Worm (Caenorhabditis elegans): ENCODE results near the gene K08E7.8.

The K08E7.8 gene

DNA sequence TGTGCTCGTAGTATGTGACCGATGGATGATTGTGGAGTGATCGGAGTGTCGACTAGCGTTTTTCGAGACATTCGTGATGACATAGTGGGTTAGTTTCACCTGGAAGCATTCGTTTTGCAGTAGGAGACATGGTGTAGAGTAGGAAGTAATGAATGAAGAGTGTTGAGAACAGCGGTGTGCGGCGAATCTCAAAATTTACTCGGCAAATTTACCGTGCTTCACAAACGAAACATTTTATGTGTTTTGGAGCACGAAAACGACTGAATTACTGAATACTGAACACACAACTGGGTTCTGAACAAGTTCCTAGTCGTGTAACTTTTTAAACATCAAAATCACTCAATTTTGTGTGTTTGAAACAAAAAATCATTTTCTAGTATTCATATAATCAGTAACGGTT, 4.8 kb downstream of the K08E7.8 start, which contains the start of gene K08E7.6:
TSS of gene K08E7.6 (minus strand) at position 101 of the 400 bp plus-strand sequence.
- TF ChIP-seq med-1 (GFP tag; optimal IDR thresholded peaks at IDR 0.05; ENCODE audit: insufficient read depth) (no peak), T22C8.4 (GFP tag; IDR thresholded peaks at IDR 0.05) (no peak), cog-1 (tag; optimal IDR thresholded peaks at IDR 0.05) (no peak), tab-1 (GFP tag; IDR thresholded peaks at IDR 0.05) (no peak), ztf-29 (GFP tag; IDR thresholded peaks at IDR 0.05) (no peak), ref-1 (GFP tag; conservative IDR thresholded peaks at IDR 0.05) (no peak), flt-1 (GFP tag; IDR thresholded peaks at IDR 0.05) (no peak), ztf-23 (GFP tag; IDR thresholded peaks at IDR 0.05) (no peak), klf-2 (GFP tag; conservative IDR thresholded peaks at IDR 0.05) (no peak)

DNA sequence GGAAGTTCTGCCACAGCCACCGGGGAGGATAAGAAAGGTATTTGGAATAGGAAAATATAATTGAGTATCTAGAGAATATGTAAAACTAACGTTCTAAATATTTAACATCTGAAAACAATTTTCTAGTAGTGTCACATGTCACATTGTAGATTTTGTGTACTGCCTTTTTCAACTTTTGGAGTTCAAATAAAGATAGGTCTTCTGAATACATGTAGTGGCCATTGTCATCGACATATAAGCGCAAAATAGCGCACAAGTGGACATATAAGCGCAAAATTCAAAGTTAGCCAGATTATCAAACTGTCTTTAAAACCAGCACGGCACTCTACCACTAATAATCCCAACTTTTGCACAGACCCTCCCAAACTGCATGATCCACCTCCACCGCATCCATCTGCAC, 11.6 kb downstream of the K08E7.8 start:
- TF ChIP-seq klf-2 (GFP tag; conservative IDR thresholded peaks at IDR 0.05) (no peak), cog-1 (tag; optimal IDR thresholded peaks at IDR 0.05) (no peak), T22C8.4 (GFP tag; IDR thresholded peaks at IDR 0.05) (no peak), ztf-23 (GFP tag; IDR thresholded peaks at IDR 0.05) (no peak), ref-1 (GFP tag; conservative IDR thresholded peaks at IDR 0.05) (no peak), ztf-29 (GFP tag; IDR thresholded peaks at IDR 0.05) (no peak), med-1 (GFP tag; optimal IDR thresholded peaks at IDR 0.05; ENCODE audit: insufficient read depth) (no peak), flt-1 (GFP tag; IDR thresholded peaks at IDR 0.05) (no peak), tab-1 (GFP tag; IDR thresholded peaks at IDR 0.05) (no peak)

DNA sequence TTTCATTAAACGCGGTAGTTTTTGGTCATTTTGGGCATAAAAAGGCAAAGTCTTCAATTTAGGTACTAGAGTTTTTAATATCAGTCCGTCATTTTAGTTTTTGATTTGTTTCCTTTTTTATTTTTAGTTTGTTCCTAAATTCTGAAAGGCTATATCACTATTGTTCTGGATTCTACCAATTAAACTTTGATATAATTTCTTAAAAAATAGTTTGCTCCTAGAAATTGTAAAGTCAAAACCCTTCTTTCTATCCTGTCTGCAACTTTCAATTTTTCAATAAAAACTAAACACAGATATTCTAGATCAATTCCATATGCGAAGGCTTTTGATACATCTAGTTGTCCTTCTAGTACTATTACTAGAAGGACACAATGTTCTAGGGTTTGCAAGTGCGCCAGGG, 12.8 kb downstream of the K08E7.8 start, which contains the start of gene K08E7.5:
TSS of gene K08E7.5 (plus strand) at position 301 of the 400 bp plus-strand sequence.
- TF ChIP-seq flt-1 (GFP tag; IDR thresholded peaks at IDR 0.05), result no peak
- TF ChIP-seq T22C8.4 (GFP tag; IDR thresholded peaks at IDR 0.05), result no peak
- TF ChIP-seq ref-1 (GFP tag; conservative IDR thresholded peaks at IDR 0.05), result no peak
- TF ChIP-seq cog-1 (tag; optimal IDR thresholded peaks at IDR 0.05), result no peak
- TF ChIP-seq med-1 (GFP tag; optimal IDR thresholded peaks at IDR 0.05; ENCODE audit: insufficient read depth), result no peak
- no peak for TF ChIP-seq ztf-29 (GFP tag; IDR thresholded peaks at IDR 0.05)

DNA sequence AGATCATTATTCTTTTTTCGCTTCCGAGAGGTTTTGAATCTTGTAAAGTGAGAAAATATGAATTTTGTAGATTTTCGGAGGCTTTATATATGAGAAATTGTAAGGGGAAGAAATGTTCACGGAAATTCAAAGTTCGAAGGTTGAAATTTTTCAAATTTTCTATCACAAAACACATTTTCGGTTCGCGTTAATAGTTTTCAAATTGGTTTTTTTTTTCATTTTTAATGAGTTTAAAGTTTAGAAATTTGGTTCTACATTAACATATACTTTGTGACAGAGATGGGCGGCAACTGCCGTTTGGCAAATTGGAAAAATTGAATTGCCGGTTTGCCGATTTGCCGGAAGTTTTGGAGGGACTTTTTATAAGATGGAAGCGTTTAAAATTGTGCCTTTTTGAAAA, 14.8 kb downstream of the K08E7.8 start, which contains the start of gene K08E7.4:
TSS of gene K08E7.4 (minus strand) at position 101 of the 400 bp plus-strand sequence.
- no peak for TF ChIP-seq T22C8.4 (GFP tag; IDR thresholded peaks at IDR 0.05)
- TF ChIP-seq flt-1 (GFP tag; IDR thresholded peaks at IDR 0.05), result no peak
- TF ChIP-seq ref-1 (GFP tag; conservative IDR thresholded peaks at IDR 0.05), result no peak
- no peak for TF ChIP-seq med-1 (GFP tag; optimal IDR thresholded peaks at IDR 0.05; ENCODE audit: insufficient read depth)
- no peak for TF ChIP-seq ztf-29 (GFP tag; IDR thresholded peaks at IDR 0.05)
- TF ChIP-seq cog-1 (tag; optimal IDR thresholded peaks at IDR 0.05), result no peak
- no peak for TF ChIP-seq klf-2 (GFP tag; conservative IDR thresholded peaks at IDR 0.05)
- no peak for TF ChIP-seq ztf-23 (GFP tag; IDR thresholded peaks at IDR 0.05)
- no peak for TF ChIP-seq tab-1 (GFP tag; IDR thresholded peaks at IDR 0.05)

DNA sequence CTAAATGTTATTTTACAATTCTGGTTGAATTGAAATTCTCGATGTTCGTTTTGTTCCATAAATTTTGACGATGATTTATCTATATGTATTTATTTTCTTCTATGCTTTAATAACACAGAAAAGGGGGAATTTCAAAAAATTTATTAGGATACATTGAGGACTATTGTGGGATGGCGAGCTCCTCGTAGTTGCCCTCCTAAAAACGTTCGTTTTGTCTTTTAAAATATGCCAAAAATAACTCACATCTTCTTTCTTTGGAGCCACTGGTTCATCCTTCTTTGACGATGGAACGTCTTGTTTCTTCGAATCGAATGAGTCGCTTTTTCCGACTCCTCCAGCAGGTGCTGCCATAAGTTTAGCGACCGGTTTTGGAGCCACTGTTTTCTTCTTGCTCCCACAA, 15.3 kb downstream of the K08E7.8 start:
- TF ChIP-seq tab-1 (GFP tag; IDR thresholded peaks at IDR 0.05) (no peak), klf-2 (GFP tag; conservative IDR thresholded peaks at IDR 0.05) (no peak), ztf-29 (GFP tag; IDR thresholded peaks at IDR 0.05) (no peak), ztf-23 (GFP tag; IDR thresholded peaks at IDR 0.05) (no peak), cog-1 (tag; optimal IDR thresholded peaks at IDR 0.05) (no peak), T22C8.4 (GFP tag; IDR thresholded peaks at IDR 0.05) (no peak), flt-1 (GFP tag; IDR thresholded peaks at IDR 0.05) (no peak), ref-1 (GFP tag; conservative IDR thresholded peaks at IDR 0.05) (no peak), med-1 (GFP tag; optimal IDR thresholded peaks at IDR 0.05; ENCODE audit: insufficient read depth) (no peak)

DNA sequence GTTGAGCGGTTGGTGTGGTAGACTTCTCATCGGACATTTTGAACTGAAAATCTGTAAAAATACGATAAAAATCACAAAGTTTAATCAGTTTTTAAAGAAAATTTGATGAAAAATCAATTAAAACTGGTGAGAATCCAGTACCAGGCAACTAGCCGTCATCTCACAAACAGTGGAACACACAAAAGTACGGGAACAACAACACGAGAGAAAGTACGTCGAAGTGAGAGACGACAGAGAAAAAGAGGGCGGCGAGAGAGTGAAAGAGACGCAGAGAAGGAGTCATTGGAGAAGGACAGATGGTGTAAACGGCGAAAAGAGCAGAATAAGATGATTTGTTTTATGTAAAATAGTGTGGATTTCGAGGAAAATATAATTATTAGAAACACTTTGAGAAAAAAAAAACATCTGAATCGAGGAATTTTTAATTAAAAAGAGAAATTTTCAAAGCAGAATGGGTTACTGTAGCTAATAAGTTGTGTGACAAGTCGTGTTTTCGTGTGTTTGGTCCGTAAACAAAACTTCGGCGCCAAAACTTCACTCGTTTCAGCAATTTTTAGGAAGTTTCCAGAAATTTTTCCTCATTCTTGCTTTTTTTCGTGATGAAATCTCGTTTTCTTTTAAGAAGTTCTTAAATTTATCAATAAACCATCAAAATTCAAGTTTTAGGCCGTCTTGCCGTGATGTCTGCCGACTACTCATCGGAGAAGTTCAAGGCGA, 18.5 kb downstream of the K08E7.8 start, which contains the start of the genes hsb-1 and let-99:
TSS of gene hsb-1 (minus strand) at position 51 of the 717 bp plus-strand sequence.
TSS of gene let-99 (plus strand) at position 667 of the 717 bp plus-strand sequence.
- TF ChIP-seq ref-1 (GFP tag; conservative IDR thresholded peaks at IDR 0.05) (no peak), flt-1 (GFP tag; IDR thresholded peaks at IDR 0.05) (no peak), klf-2 (GFP tag; conservative IDR thresholded peaks at IDR 0.05) (no peak), med-1 (GFP tag; optimal IDR thresholded peaks at IDR 0.05; ENCODE audit: insufficient read depth) (no peak), ztf-29 (GFP tag; IDR thresholded peaks at IDR 0.05) (no peak), cog-1 (tag; optimal IDR thresholded peaks at IDR 0.05) (no peak), ztf-23 (GFP tag; IDR thresholded peaks at IDR 0.05) (no peak), T22C8.4 (GFP tag; IDR thresholded peaks at IDR 0.05) (no peak), tab-1 (GFP tag; IDR thresholded peaks at IDR 0.05) (no peak)

DNA sequence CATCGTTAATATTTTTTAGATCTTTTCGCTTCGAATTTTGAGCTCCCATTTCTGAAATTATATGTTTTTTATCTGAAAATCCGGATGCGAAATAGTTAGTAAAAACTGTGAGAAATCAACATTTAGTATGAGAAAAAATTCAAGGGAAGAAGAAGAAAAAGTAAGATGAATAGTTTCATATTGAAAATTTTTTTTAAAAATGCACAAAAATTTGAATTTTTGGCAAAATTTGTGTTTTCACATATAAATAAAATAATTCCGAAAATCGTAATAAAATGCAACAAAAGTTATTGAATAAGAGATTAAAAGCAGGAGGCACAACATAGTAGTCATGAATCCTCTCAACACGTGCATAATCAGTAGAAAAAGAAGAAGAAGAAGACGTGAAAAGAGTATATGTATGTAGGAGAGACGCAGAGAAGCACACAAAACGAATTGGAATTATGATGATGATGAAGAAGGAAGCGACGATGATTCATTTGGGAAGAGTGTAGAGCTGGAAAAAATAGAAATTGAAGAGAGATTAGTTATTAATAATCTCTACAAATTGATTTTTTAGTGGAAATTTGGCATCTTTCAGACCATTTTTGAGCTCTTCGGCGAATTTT, 19.8 kb downstream of the K08E7.8 start, which contains the start of gene eak-7:
TSS of gene eak-7 (minus strand) at position 51 of the 608 bp plus-strand sequence.
- no peak for TF ChIP-seq T22C8.4 (GFP tag; IDR thresholded peaks at IDR 0.05)
- no peak for TF ChIP-seq med-1 (GFP tag; optimal IDR thresholded peaks at IDR 0.05; ENCODE audit: insufficient read depth)
- no peak for TF ChIP-seq flt-1 (GFP tag; IDR thresholded peaks at IDR 0.05)
- no peak for TF ChIP-seq ref-1 (GFP tag; conservative IDR thresholded peaks at IDR 0.05)
- TF ChIP-seq tab-1 (GFP tag; IDR thresholded peaks at IDR 0.05), result no peak
- no peak for TF ChIP-seq klf-2 (GFP tag; conservative IDR thresholded peaks at IDR 0.05)
- TF ChIP-seq ztf-29 (GFP tag; IDR thresholded peaks at IDR 0.05), result no peak
- no peak for TF ChIP-seq ztf-23 (GFP tag; IDR thresholded peaks at IDR 0.05)
- no peak for TF ChIP-seq cog-1 (tag; optimal IDR thresholded peaks at IDR 0.05)

DNA sequence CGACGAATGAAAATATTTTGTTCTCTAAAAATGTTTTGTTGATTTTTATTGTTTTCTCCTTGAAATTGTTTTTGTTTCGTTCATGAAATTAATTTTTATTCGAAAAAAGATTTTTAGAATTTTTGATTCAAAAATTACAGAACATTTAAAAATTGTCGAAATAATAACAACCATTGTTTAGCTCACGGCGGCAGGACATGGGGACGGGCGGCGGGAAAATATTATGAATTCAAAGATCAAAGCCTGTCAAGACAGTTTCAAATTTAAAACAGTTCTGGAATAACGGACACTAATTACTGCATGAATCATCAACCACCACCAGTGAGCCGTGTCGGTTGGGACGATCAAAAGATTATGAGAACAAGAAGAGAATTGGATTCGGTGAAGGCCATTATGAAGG, 25.3 kb downstream of the K08E7.8 start, which contains the start of gene snb-7:
TSS of gene snb-7 (plus strand) at position 301 of the 400 bp plus-strand sequence.
- no peak for TF ChIP-seq ref-1 (GFP tag; conservative IDR thresholded peaks at IDR 0.05)
- no peak for TF ChIP-seq ztf-29 (GFP tag; IDR thresholded peaks at IDR 0.05)
- no peak for TF ChIP-seq klf-2 (GFP tag; conservative IDR thresholded peaks at IDR 0.05)
- TF ChIP-seq T22C8.4 (GFP tag; IDR thresholded peaks at IDR 0.05), result no peak
- no peak for TF ChIP-seq tab-1 (GFP tag; IDR thresholded peaks at IDR 0.05)
- TF ChIP-seq med-1 (GFP tag; optimal IDR thresholded peaks at IDR 0.05; ENCODE audit: insufficient read depth), result no peak
- no peak for TF ChIP-seq cog-1 (tag; optimal IDR thresholded peaks at IDR 0.05)
- no peak for TF ChIP-seq ztf-23 (GFP tag; IDR thresholded peaks at IDR 0.05)
- TF ChIP-seq flt-1 (GFP tag; IDR thresholded peaks at IDR 0.05), result no peak

Data from whole organism, midembryonic.